Worm (Caenorhabditis elegans) whole organism, L4/young adult: ENCODE measurements around the gene C45B11.9.

ENCODE experiments used
- W03F9.2 ChIP-seq: fragments of 150-350 bp; optimal IDR thresholded peaks from 2 replicates; lab custom pipeline; 2014; ENCODE audit warnings: missing biosample characterization, missing genetic modification characterization
- dao-5 ChIP-seq: sonication (generic microtip); optimal IDR thresholded peaks from 2 replicates; lab custom pipeline; 2016; ENCODE audit warnings: missing genotype, missing genetic modification characterization, moderate library complexity, missing compliant biosample characterization
- him-1 ChIP-seq: sonication (generic microtip); optimal IDR thresholded peaks from 2 replicates; lab custom pipeline; 2016; ENCODE audit warnings: missing genotype, missing genetic modification reagents, missing genetic modification characterization, missing compliant biosample characterization

DNA sequence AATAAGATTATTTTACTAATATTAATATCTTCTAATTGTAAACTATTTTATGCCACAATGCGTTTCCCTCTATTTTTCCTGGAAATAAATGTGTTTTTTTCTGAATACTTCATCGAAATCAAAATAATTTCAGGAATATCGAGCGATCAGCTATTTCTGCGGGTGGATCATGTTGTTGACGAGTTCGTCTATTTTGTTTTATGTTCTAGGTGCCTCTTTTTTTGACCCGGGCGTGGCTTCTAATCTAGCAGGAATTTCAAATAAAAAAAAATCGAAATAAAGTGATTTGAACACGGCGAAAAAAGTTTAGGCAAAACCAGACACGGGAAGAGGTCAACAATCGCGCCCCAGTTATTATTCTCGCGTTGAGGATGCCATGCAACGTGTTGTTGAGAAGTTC, 11.8 kb downstream of the C45B11.9 start, which contains the start of gene T04C12.33:
- TF ChIP-seq dao-5 (no peak), him-1 (tag; lab: Kevin White, UChicago) (no peak), W03F9.2 (tag; lab: Kevin White, UChicago) (no peak)
